Worm (Caenorhabditis elegans): ENCODE data around the gene F01D5.10.

DNA sequence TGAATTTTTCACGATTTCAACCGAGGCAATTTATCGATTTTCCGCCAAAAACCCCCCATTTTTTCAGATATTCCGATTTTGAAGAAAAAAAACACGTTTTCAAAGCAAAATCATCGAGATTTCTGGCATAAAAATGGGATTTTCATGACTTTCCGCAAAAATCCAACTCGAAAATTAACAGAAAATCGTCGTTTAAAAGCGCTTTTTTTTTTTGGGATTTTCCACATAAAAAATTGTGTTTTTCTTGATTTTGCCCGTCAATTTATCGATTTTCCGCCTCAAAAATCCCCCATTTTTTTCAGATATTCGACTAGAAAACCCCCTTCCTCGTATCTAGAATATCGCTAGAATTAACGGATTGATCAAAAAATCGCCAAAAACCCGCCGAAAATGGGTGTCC is 47.5 kb upstream of the F01D5.10 start, which contains the start of gene xrn-1:
- TF ChIP-seq ceh-82 (tag; optimal IDR thresholded peaks at IDR 0.05) (no peak), nhr-77 (tag; optimal IDR thresholded peaks at IDR 0.05) (no peak), mdl-1 (tag; optimal IDR thresholded peaks at IDR 0.05) (no peak), lin-13 (GFP tag; optimal IDR thresholded peaks at IDR 0.05) (no peak), nhr-12 (tag; optimal IDR thresholded peaks at IDR 0.05) (no peak), nhr-11 (tag; optimal IDR thresholded peaks at IDR 0.05) (no peak), sem-4 (tag; optimal IDR thresholded peaks at IDR 0.05) (no peak), gmeb-1 (tag; optimal IDR thresholded peaks at IDR 0.05) (no peak), unc-62 (GFP tag; optimal IDR thresholded peaks at IDR 0.05) (no peak), unc-39 (tag; optimal IDR thresholded peaks at IDR 0.05) (no peak), R02D3.7 (tag; optimal IDR thresholded peaks at IDR 0.05) (no peak)

Data from whole organism, L2 larva.